Worm (Caenorhabditis elegans): ENCODE measurements around the gene tbc-2.
A peak's percentile ranks its signal among the peaks of the same experiment; 100 is the strongest.

tbc-2 gene

ce11 chrII:5777372-5777771, 49.9 kb downstream of the tbc-2 start:
- TF ChIP-seq vab-7 (GFP tag; IDR thresholded peaks at IDR 0.05) = no peak
- no peak for TF ChIP-seq php-3 (GFP tag; IDR thresholded peaks at IDR 0.05)
- no peak for TF ChIP-seq Y48G9A.11 (GFP tag; IDR thresholded peaks at IDR 0.05)
- TF ChIP-seq nhr-76 (tag; optimal IDR thresholded peaks at IDR 0.05) = no peak
- TF ChIP-seq mep-1 (tag; optimal IDR thresholded peaks at IDR 0.05) = no peak

- TF ChIP-seq unc-62 (GFP tag; optimal IDR thresholded peaks at IDR 0.05 in 1 of 2) = no peak
- no peak for TF ChIP-seq unc-62 (tag; optimal IDR thresholded peaks at IDR 0.05)
- TF ChIP-seq Y75B8A.6 (GFP tag; IDR thresholded peaks at IDR 0.05) = no peak
- no peak for TF ChIP-seq php-3 (GFP tag; IDR thresholded peaks at IDR 0.05)
- TF ChIP-seq duxl-1 (tag; optimal IDR thresholded peaks at IDR 0.05; ENCODE audit: poor library complexity) = no peak
- TF ChIP-seq tra-1 (GFP tag; IDR thresholded peaks at IDR 0.05) = no peak
- TF ChIP-seq gei-8 (GFP tag; optimal IDR thresholded peaks at IDR 0.05) = no peak
- no peak for TF ChIP-seq unc-130 (GFP tag; optimal IDR thresholded peaks at IDR 0.05)
- TF ChIP-seq dve-1 (tag; optimal IDR thresholded peaks at IDR 0.05; ENCODE audit: insufficient read depth) = no peak
- TF ChIP-seq pqm-1 (tag; optimal IDR thresholded peaks at IDR 0.05) = no peak
- no peak for TF ChIP-seq nhr-77 (tag; optimal IDR thresholded peaks at IDR 0.05)
- no peak for TF ChIP-seq F49E8.2 (tag; optimal IDR thresholded peaks at IDR 0.05; ENCODE audit: borderline replicate concordance)
- TF ChIP-seq nhr-6 (tag; optimal IDR thresholded peaks at IDR 0.05) = no peak
- TF ChIP-seq T26A8.4 (GFP tag; IDR thresholded peaks at IDR 0.05) = no peak
- no peak for TF ChIP-seq daf-8 (GFP tag; IDR thresholded peaks at IDR 0.05)
- no peak for TF ChIP-seq spr-1 (tag; optimal IDR thresholded peaks at IDR 0.05)
- no peak for TF ChIP-seq aha-1 (tag)
- no peak for TF ChIP-seq daf-12 (tag; optimal IDR thresholded peaks at IDR 0.05)
- TF ChIP-seq spr-3 (GFP tag; optimal IDR thresholded peaks at IDR 0.05) = no peak
- no peak for TF ChIP-seq nhr-41 (GFP tag; IDR thresholded peaks at IDR 0.05)
Measured at ce11 chrII:5774879-5775278, 52.4 kb downstream of the tbc-2 start.

DNA sequence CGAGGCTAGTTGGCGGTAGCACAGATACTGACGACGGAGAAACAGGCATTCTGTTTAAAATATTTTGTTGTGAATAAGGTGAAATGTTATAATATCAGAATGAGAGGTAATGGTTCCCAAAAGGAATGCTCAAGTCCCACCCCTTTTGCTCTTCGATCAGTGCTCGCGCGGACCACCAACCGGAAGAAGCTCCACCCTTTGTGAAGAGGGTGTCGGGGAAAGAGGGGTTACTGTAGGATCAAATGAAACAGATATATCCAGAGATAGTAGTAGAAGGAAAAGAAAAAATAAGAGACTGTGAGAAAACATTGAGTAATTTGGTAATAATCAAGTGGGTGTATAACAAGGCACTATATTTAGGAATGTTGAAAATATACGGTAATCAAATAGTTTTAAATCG, 53.1 kb downstream of the tbc-2 start, which contains the start of the genes dmd-5 and F10C1.1:
TSS of gene dmd-5 (minus strand) at position 101 of the 400 bp plus-strand sequence.
TSS of gene F10C1.1 (plus strand) at position 110 of the 400 bp plus-strand sequence.
- TF ChIP-seq unc-39 (tag; optimal IDR thresholded peaks at IDR 0.05) (no peak), arid-1 (GFP tag; conservative IDR thresholded peaks at IDR 0.05) (no peak), fos-1 (tag; optimal IDR thresholded peaks at IDR 0.05) (no peak), dmd-9 (GFP tag; IDR thresholded peaks at IDR 0.05) (no peak), nhr-11 (tag; optimal IDR thresholded peaks at IDR 0.05) (no peak), zfp-3 (GFP tag; conservative IDR thresholded peaks at IDR 0.05) (no peak), unc-62 (GFP tag; optimal IDR thresholded peaks at IDR 0.05 in 1 of 2) (peak in 1 of 2 experiments; percentile 20), unc-62 (tag; optimal IDR thresholded peaks at IDR 0.05) (no peak), hmg-1.1 (GFP tag; IDR thresholded peaks at IDR 0.05) (no peak)
